Fruit fly (Drosophila melanogaster) whole organism, embryonic: ENCODE data around the gene CG14380.

Experiments used
- Aef1 ChIP-seq: fragments of 200-800 bp; sonication (Bioruptor generic); IDR thresholded peaks from 3 replicates; pipeline ENCODE4 v1.3.6; 2022; ENCODE audit warnings: missing biosample characterization, missing genetic modification characterization
- Awh ChIP-seq: fragments of 200-800 bp; sonication (Bioruptor generic); IDR thresholded peaks from 2 replicates; pipeline ENCODE4, ENCODE4 v1.3.6; 2022; ENCODE audit warnings: missing biosample characterization, missing genetic modification characterization
- CG10431 ChIP-seq: fragments of 200-800 bp; sonication (Bioruptor generic); optimal IDR thresholded peaks from 3 replicates; lab custom pipeline; 2018; ENCODE audit warnings: missing biosample characterization, mild to moderate bottlenecking, missing genetic modification characterization
- CG10462 ChIP-seq: fragments of 200-800 bp; sonication (Bioruptor generic); optimal IDR thresholded peaks from 2 replicates; lab custom pipeline; 2016; ENCODE audit warnings: missing biosample characterization, missing genetic modification characterization
- CG11456 ChIP-seq: fragments of 200-800 bp; sonication (Bioruptor generic); IDR thresholded peaks from 3 replicates; pipeline ENCODE4 v1.3.6; 2022; ENCODE audit warnings: missing biosample characterization, missing genetic modification characterization
- CG11560 ChIP-seq: fragments of 200-800 bp; sonication (Bioruptor generic); IDR thresholded peaks from 3 replicates; pipeline ENCODE4 v1.3.6; 2022; ENCODE audit warnings: missing biosample characterization, missing genetic modification characterization
- CG11723 ChIP-seq: fragments of 200-800 bp; sonication (Bioruptor generic); optimal IDR thresholded peaks from 2 replicates; lab custom pipeline; 2017; ENCODE audit warnings: missing biosample characterization, mild to moderate bottlenecking, missing genetic modification characterization
- CG12769 ChIP-seq: fragments of 200-800 bp; sonication (Bioruptor generic); optimal IDR thresholded peaks from 2 replicates; lab custom pipeline; 2019; ENCODE audit warnings: missing biosample characterization, mild to moderate bottlenecking, missing genetic modification characterization, moderate library complexity
- CG14860 ChIP-seq: fragments of 200-800 bp; sonication (Bioruptor generic); IDR thresholded peaks from 3 replicates; pipeline ENCODE4 v1.3.6; 2022; ENCODE audit warnings: missing biosample characterization, missing genetic modification characterization; ENCODE audit not compliant: partially characterized antibody
- CG17328 ChIP-seq: fragments of 200-800 bp; sonication (Bioruptor generic); IDR thresholded peaks from 2 replicates; pipeline ENCODE4 v1.3.6; 2022; ENCODE audit warnings: missing biosample characterization, missing genetic modification characterization
- CG17361 ChIP-seq: fragments of 200-800 bp; sonication (Bioruptor generic); IDR thresholded peaks from 3 replicates; pipeline ENCODE4 v1.3.6; 2022; ENCODE audit warnings: missing biosample characterization, missing genetic modification characterization
- CG1832 ChIP-seq: fragments of 200-800 bp; sonication (Bioruptor generic); optimal IDR thresholded peaks from 2 replicates; lab custom pipeline; 2017; ENCODE audit warnings: missing biosample characterization, mild to moderate bottlenecking, missing genetic modification characterization, inconsistent platforms
- CG2712 ChIP-seq: fragments of 200-800 bp; optimal IDR thresholded peaks from 3 replicates; lab custom pipeline; 2019; ENCODE audit warnings: missing biosample characterization, mild to moderate bottlenecking, missing genetic modification characterization, moderate library complexity
- CG30020 ChIP-seq: fragments of 200-800 bp; optimal IDR thresholded peaks from 2 replicates; lab custom pipeline; 2019; ENCODE audit warnings: missing biosample characterization, mild to moderate bottlenecking, missing genetic modification characterization, moderate library complexity
- CG3163 ChIP-seq: fragments of 200-800 bp; sonication (Bioruptor generic); optimal IDR thresholded peaks from 3 replicates; lab custom pipeline; 2016; ENCODE audit warnings: missing biosample characterization, missing genetic modification characterization
- CG4820 ChIP-seq: fragments of 200-800 bp; sonication (Bioruptor generic); optimal IDR thresholded peaks from 3 replicates; lab custom pipeline; 2016; ENCODE audit warnings: missing biosample characterization, missing genetic modification characterization
- CG8290 ChIP-seq, 3 experiments: fragments of 200-800 bp; sonication (Bioruptor generic); optimal IDR thresholded peaks; 2 replicates each; lab custom pipeline; 2016 to 2019; ENCODE audit warnings: missing biosample characterization in 3 of 3, missing genetic modification characterization in 3 of 3, mild to moderate bottlenecking in 2 of 3, moderate library complexity in 1 of 3
- Chrac-16 ChIP-seq: fragments of 200-800 bp; sonication (Bioruptor generic); optimal IDR thresholded peaks from 3 replicates; lab custom pipeline; 2016; ENCODE audit warnings: missing biosample characterization, missing genetic modification characterization
- Dfd ChIP-seq, 2 experiments: fragments of >200 bp; optimal IDR thresholded peaks; 2 replicates each; lab custom pipeline; 2017; ENCODE audit warnings: missing biosample characterization in 2 of 2, missing genetic modification characterization in 2 of 2
- GATAe ChIP-seq: fragments of 200-800 bp; sonication (Bioruptor generic); conservative IDR thresholded peaks from 2 replicates; pipeline ENCODE4 v1.3.6; 2022; ENCODE audit warnings: missing biosample characterization, missing genetic modification characterization
- H15 ChIP-seq: fragments of 200-800 bp; sonication (Bioruptor generic); IDR thresholded peaks from 3 replicates; pipeline ENCODE4 v1.3.6; 2022; ENCODE audit warnings: missing biosample characterization, missing genetic modification characterization
- Hr3 ChIP-seq: fragments of 200-800 bp; sonication (Bioruptor generic); optimal IDR thresholded peaks from 3 replicates; lab custom pipeline; 2016; ENCODE audit warnings: missing biosample characterization, missing genetic modification characterization
- Hr39 ChIP-seq: fragments of >200 bp; optimal IDR thresholded peaks from 2 replicates; lab custom pipeline; 2017
- Lim3 ChIP-seq: fragments of 200-800 bp; sonication (Bioruptor generic); IDR thresholded peaks from 2 replicates; pipeline ENCODE4 v1.3.6; 2022; ENCODE audit warnings: missing biosample characterization, missing genetic modification characterization
- Mes4 ChIP-seq: fragments of 200-800 bp; sonication (Bioruptor generic); optimal IDR thresholded peaks from 2 replicates; lab custom pipeline; 2016; ENCODE audit warnings: missing biosample characterization, missing genetic modification characterization
- NC2β ChIP-seq: fragments of 200-800 bp; sonication (Bioruptor generic); optimal IDR thresholded peaks from 2 replicates; lab custom pipeline; 2016; ENCODE audit warnings: missing biosample characterization, missing genetic modification characterization
- Oli ChIP-seq: fragments of 200-800 bp; sonication (Bioruptor generic); optimal IDR thresholded peaks from 2 replicates; lab custom pipeline; 2018; ENCODE audit warnings: missing biosample characterization, mild to moderate bottlenecking, missing genetic modification characterization, moderate library complexity
- Vsx1 ChIP-seq: fragments of 200-800 bp; sonication (Bioruptor generic); optimal IDR thresholded peaks from 2 replicates; lab custom pipeline; 2017; ENCODE audit warnings: missing biosample characterization, mild to moderate bottlenecking, missing genetic modification characterization, missing genetic modification reagents
- abd-A ChIP-seq: fragments of 200-800 bp; sonication (Bioruptor generic); optimal IDR thresholded peaks from 3 replicates; lab custom pipeline; 2019; ENCODE audit warnings: missing biosample characterization, mild to moderate bottlenecking, missing genetic modification characterization, moderate library complexity
- ap ChIP-seq: fragments of 200-800 bp; sonication (Bioruptor generic); IDR thresholded peaks from 2 replicates; pipeline ENCODE4 v1.3.6; 2022; ENCODE audit warnings: missing biosample characterization, missing genetic modification characterization
- bbx ChIP-seq: fragments of 200-800 bp; sonication (Bioruptor generic); IDR thresholded peaks from 2 replicates; pipeline ENCODE4 v1.3.6; 2022; ENCODE audit warnings: missing biosample characterization, missing genetic modification characterization; ENCODE audit not compliant: partially characterized antibody
- chinmo ChIP-seq: fragments of 200-800 bp; sonication (Bioruptor generic); IDR thresholded peaks from 4 replicates; pipeline ENCODE4 v1.3.6; 2022; ENCODE audit warnings: missing biosample characterization, missing genetic modification characterization; ENCODE audit not compliant: partially characterized antibody
- crc ChIP-seq: fragments of 200-800 bp; sonication (Bioruptor generic); optimal IDR thresholded peaks from 2 replicates; lab custom pipeline; 2016; ENCODE audit warnings: missing biosample characterization, missing genetic modification characterization
- en ChIP-seq: fragments of 200-800 bp; sonication (Bioruptor generic); optimal IDR thresholded peaks from 2 replicates; lab custom pipeline; 2016; ENCODE audit warnings: missing biosample characterization, missing genetic modification characterization
- esg ChIP-seq: fragments of 200-800 bp; sonication (Bioruptor generic); conservative IDR thresholded peaks from 2 replicates; pipeline ENCODE4 v1.3.6; 2022; ENCODE audit warnings: missing biosample characterization, missing genetic modification characterization
- fru ChIP-seq: fragments of >200 bp; optimal IDR thresholded peaks from 2 replicates; lab custom pipeline; 2017
- gce ChIP-seq: fragments of 200-800 bp; sonication (Bioruptor generic); IDR thresholded peaks from 3 replicates; pipeline ENCODE4 v1.3.6; 2022; ENCODE audit warnings: missing biosample characterization, missing genetic modification characterization
- gem ChIP-seq: fragments of 200-800 bp; sonication (Bioruptor generic); optimal IDR thresholded peaks from 2 replicates; lab custom pipeline; 2019; ENCODE audit warnings: missing biosample characterization, mild to moderate bottlenecking, missing genetic modification characterization, moderate library complexity
- jing ChIP-seq: fragments of 200-800 bp; sonication (Bioruptor generic); optimal IDR thresholded peaks from 2 replicates; lab custom pipeline; 2018; ENCODE audit warnings: missing biosample characterization, mild to moderate bottlenecking, missing genetic modification characterization
- klu ChIP-seq: fragments of 200-800 bp; sonication (Bioruptor generic); IDR thresholded peaks from 2 replicates; pipeline ENCODE4 v1.3.6; 2022; ENCODE audit warnings: missing biosample characterization, missing genetic modification characterization
- lmd ChIP-seq: fragments of 200-800 bp; sonication (Bioruptor generic); IDR thresholded peaks from 2 replicates; pipeline ENCODE4 v1.3.6; 2022; ENCODE audit warnings: missing biosample characterization, missing genetic modification characterization
- nmo ChIP-seq: fragments of 200-800 bp; sonication (Bioruptor generic); optimal IDR thresholded peaks from 2 replicates; lab custom pipeline; 2018; ENCODE audit warnings: missing biosample characterization, mild to moderate bottlenecking, missing genetic modification characterization, moderate library complexity
- otp ChIP-seq: fragments of 200-800 bp; sonication (Bioruptor generic); IDR thresholded peaks from 3 replicates; pipeline ENCODE4, ENCODE4 v1.3.6; 2022; ENCODE audit warnings: missing biosample characterization, missing genetic modification characterization
- sens ChIP-seq: fragments of 200-800 bp; sonication (Bioruptor generic); peaks from one replicate; lab custom pipeline; 2016; ENCODE audit warnings: missing biosample characterization, missing genetic modification characterization
- sens-2 ChIP-seq: fragments of 200-800 bp; sonication (Bioruptor generic); IDR thresholded peaks from 2 replicates; pipeline ENCODE4 v1.3.6; 2022; ENCODE audit warnings: missing biosample characterization, missing genetic modification characterization
- seq ChIP-seq: fragments of 200-800 bp; sonication (Bioruptor generic); IDR thresholded peaks from 2 replicates; pipeline ENCODE4 v1.3.6; 2022; ENCODE audit warnings: missing biosample characterization, missing genetic modification characterization
- sim ChIP-seq: fragments of 200-800 bp; sonication (Bioruptor generic); IDR thresholded peaks from 2 replicates; pipeline ENCODE4 v1.3.6; 2022; ENCODE audit warnings: missing biosample characterization, missing genetic modification characterization
- slou ChIP-seq: fragments of 200-800 bp; sonication (Bioruptor generic); optimal IDR thresholded peaks from 3 replicates; lab custom pipeline; 2016; ENCODE audit warnings: missing biosample characterization, missing genetic modification characterization
- so ChIP-seq: fragments of 200-800 bp; sonication (Bioruptor generic); IDR thresholded peaks from 3 replicates; pipeline ENCODE4 v1.3.6; 2022; ENCODE audit warnings: missing biosample characterization, missing genetic modification characterization
- tll ChIP-seq, 2 experiments: fragments of 200-800 bp in 1 of 2; fragments of >200 bp in 1 of 2; sonication (Bioruptor generic) in 1 of 2; optimal IDR thresholded peaks; 2 replicates each; lab custom pipeline; 2017 to 2019; ENCODE audit warnings: missing biosample characterization in 2 of 2, missing genetic modification characterization in 2 of 2, mild to moderate bottlenecking in 1 of 2, moderate library complexity in 1 of 2
- vfl ChIP-seq: fragments of 200-800 bp; sonication (Bioruptor generic); optimal IDR thresholded peaks from 2 replicates; lab custom pipeline; 2016; ENCODE audit warnings: missing biosample characterization, missing genetic modification characterization
- yki ChIP-seq: fragments of >200 bp; optimal IDR thresholded peaks from 3 replicates; lab custom pipeline; 2018
- zfh1 ChIP-seq: fragments of 200-800 bp; sonication (Bioruptor generic); IDR thresholded peaks from 3 replicates; pipeline ENCODE4 v1.3.6; 2022; ENCODE audit warnings: missing biosample characterization, missing genetic modification characterization

Gene CG14380

dm6 chr3R:13221820-13222219 lies 33.5 kb downstream of the CG14380 start (continued):
- TF ChIP-seq CG14860 (GFP tag; lab: Robert Waterston, UW) (0 out of 3 replicates have a peak, but pooled peaks have one; percentile 30), Oli (tag; lab: Kevin White, UChicago) (no peak), CG8290 (GFP tag; optimal IDR thresholded peaks at IDR 0.05; lab: Kevin White, UChicago) (no peak), CG8290 (tag; optimal IDR thresholded peaks at IDR 0.05; lab: Kevin White, UChicago) (no peak), ap (0 out of 2 replicates have a peak, but pooled peaks have one; percentile 8), GATAe (GFP tag; lab: Robert Waterston, UW) (no peak), gem (tag; lab: Kevin White, UChicago) (peak; percentile 22), H15 (0 out of 3 replicates have a peak, but pooled peaks have one; percentile 44), tll (GFP tag; optimal IDR thresholded peaks at IDR 0.05; lab: Kevin White, UChicago) (no peak), esg (GFP tag; lab: Robert Waterston, UW) (no peak), Dfd (GFP tag; optimal IDR thresholded peaks at IDR 0.05; lab: Kevin White, UChicago) (no peak), chinmo (GFP tag; lab: Robert Waterston, UW) (0 out of 4 replicates have a peak, but pooled peaks have one; percentile 22), en (GFP tag; lab: Kevin White, UChicago) (no peak), gce (GFP tag; lab: Robert Waterston, UW) (no peak), Hr3 (no peak), seq (GFP tag; lab: Robert Waterston, UW) (no peak), CG30020 (tag; lab: Kevin White, UChicago) (no peak), sens (GFP tag; lab: Kevin White, UChicago) (peak; percentile 45), CG2712 (no peak), Lim3 (no peak), klu (no peak)
- TF ChIP-seq, all 482 proteins: peak for 20

DNA sequence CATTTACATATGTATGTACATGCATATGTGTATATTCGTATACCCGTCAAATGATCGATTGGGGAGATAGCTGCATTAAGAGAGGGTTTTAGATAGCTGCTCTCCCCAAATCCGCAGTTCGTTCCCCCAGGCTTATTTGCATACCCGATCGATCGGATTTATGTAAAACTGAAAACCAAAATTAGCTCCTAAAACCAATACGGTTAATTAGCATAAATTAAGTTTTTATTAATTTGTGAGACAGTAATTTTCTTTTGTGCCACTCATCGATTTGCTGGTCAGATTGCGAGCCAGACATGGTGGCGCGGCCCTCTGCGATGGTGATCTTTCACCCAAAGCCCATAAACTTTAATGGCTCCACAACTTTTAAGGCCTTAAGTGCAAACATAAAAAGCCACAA lies 42.9 kb downstream of the CG14380 start:
- TF ChIP-seq CG11560 (tag; lab: Robert Waterston, UW) (no peak), CG10462 (GFP tag; lab: Kevin White, UChicago) (no peak), zfh1 (GFP tag; lab: Robert Waterston, UW) (no peak), sens-2 (GFP tag; lab: Robert Waterston, UW) (no peak), yki (lab: Kevin White, UChicago) (no peak), CG17328 (GFP tag; lab: Robert Waterston, UW) (no peak), Aef1 (GFP tag; lab: Robert Waterston, UW) (no peak), Chrac-16 (GFP tag; lab: Kevin White, UChicago) (no peak), so (GFP tag; lab: Robert Waterston, UW) (no peak), sim (GFP tag; lab: Robert Waterston, UW) (no peak), Vsx1 (GFP tag; lab: Kevin White, UChicago) (peak; percentile 55), otp (GFP tag; lab: Robert Waterston, UW) (no peak), lmd (GFP tag; lab: Robert Waterston, UW) (no peak), bbx (GFP tag; lab: Robert Waterston, UW) (no peak), abd-A (tag; lab: Kevin White, UChicago) (peak; percentile 55), CG11723 (GFP tag; lab: Kevin White, UChicago) (no peak), CG12769 (tag; lab: Kevin White, UChicago) (peak; percentile 47), jing (GFP tag; lab: Kevin White, UChicago) (no peak), CG1832 (GFP tag; lab: Kevin White, UChicago) (no peak), Awh (GFP tag; lab: Robert Waterston, UW) (peak; percentile 78; the same call in 1 of the 2 replicates), en (GFP tag; lab: Kevin White, UChicago) (no peak), NC2β (GFP tag; lab: Kevin White, UChicago) (no peak), CG3163 (GFP tag; lab: Kevin White, UChicago) (no peak), CG11456 (no peak), nmo (GFP tag; lab: Kevin White, UChicago) (no peak), slou (GFP tag; lab: Kevin White, UChicago) (no peak), CG17361 (GFP tag; lab: Robert Waterston, UW) (no peak), CG10431 (GFP tag; lab: Kevin White, UChicago) (no peak), Hr39 (lab: Kevin White, UChicago) (no peak), vfl (GFP tag; lab: Kevin White, UChicago) (no peak), crc (GFP tag; lab: Kevin White, UChicago) (no peak), Mes4 (GFP tag; lab: Kevin White, UChicago) (no peak), CG4820 (no peak), fru (lab: Kevin White, UChicago) (no peak)
